In the genomic region with DNA sequence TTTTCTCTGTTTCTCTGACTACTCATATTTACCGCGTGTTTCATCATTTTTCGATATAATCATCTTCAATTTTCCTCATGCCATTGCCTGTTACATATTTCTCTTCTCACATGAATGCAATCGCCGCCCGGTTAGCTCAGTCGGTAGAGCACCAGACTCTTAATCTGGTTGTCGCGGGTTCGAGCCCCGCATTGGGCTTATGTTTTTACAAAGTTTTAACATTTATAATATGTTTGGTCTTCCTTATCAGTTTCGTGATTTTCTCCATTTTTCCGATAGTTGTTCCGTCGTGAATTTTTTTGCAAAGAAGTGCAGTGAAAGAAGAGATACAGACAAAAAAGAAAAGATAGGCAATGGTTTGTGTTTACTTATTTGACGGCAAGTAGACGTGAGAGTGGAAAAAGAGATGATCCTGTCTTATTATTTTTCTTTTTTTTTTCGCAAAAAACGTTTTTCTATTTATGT, we compare ENCODE assay signal across 4 worm cellular contexts.
A peak's percentile ranks its signal among the peaks of the same experiment; 100 is the strongest.
TF ChIP-seq lines count a peak whose summit lies in the region.

No protein-coding gene starts in this region.

TF ChIP-seq in whole organism, L2 larva, 48 proteins besides CTCF, POLR2A, EP300 and RAD21 (continues in another document):
- TF ChIP-seq elt-3 (tag; optimal IDR thresholded peaks at IDR 0.05; lab: Kevin White, UChicago) (no peak), lin-11 (tag; optimal IDR thresholded peaks at IDR 0.05; lab: Kevin White, UChicago) (peak; percentile 36), blmp-1 (tag; optimal IDR thresholded peaks at IDR 0.05; lab: Kevin White, UChicago; ENCODE audit: insufficient read depth) (peak; percentile 17), mab-5 (tag; optimal IDR thresholded peaks at IDR 0.05; lab: Kevin White, UChicago) (peak; percentile 17), mdl-1 (tag; optimal IDR thresholded peaks at IDR 0.05; lab: Kevin White, UChicago) (peak in 1 of 2 experiments; percentile 43), nhr-23 (tag; optimal IDR thresholded peaks at IDR 0.05; lab: Kevin White, UChicago) (no peak), lin-13 (GFP tag; optimal IDR thresholded peaks at IDR 0.05; lab: Kevin White, UChicago) (peak; percentile 62), nhr-21 (tag; optimal IDR thresholded peaks at IDR 0.05; lab: Kevin White, UChicago) (peak; percentile 89), ztf-4 (tag; optimal IDR thresholded peaks at IDR 0.05; lab: Kevin White, UChicago) (peak; percentile 34), dmd-4 (tag; optimal IDR thresholded peaks at IDR 0.05; lab: Kevin White, UChicago) (no peak), lsy-2 (tag; optimal IDR thresholded peaks at IDR 0.05; lab: Kevin White, UChicago) (peak; percentile 7 to 64), skn-1 (tag; optimal IDR thresholded peaks at IDR 0.05; lab: Kevin White, UChicago) (peak; percentile 44), nhr-11 (tag; optimal IDR thresholded peaks at IDR 0.05; lab: Kevin White, UChicago) (no peak), crh-2 (tag; optimal IDR thresholded peaks at IDR 0.05; lab: Kevin White, UChicago) (peak; percentile 94), R02D3.7 (tag; optimal IDR thresholded peaks at IDR 0.05; lab: Kevin White, UChicago) (no peak), nhr-77 (tag; optimal IDR thresholded peaks at IDR 0.05; lab: Kevin White, UChicago) (no peak), nhr-25 (tag; optimal IDR thresholded peaks at IDR 0.05; lab: Kevin White, UChicago) (peak; percentile 73), egl-27 (tag; optimal IDR thresholded peaks at IDR 0.05; lab: Kevin White, UChicago) (peak; percentile 52), ama-1 (optimal IDR thresholded peaks at IDR 0.05; lab: Kevin White, UChicago) (no peak), snpc-4 (tag; optimal IDR thresholded peaks at IDR 0.05; lab: Kevin White, UChicago) (no peak), elt-1 (tag; optimal IDR thresholded peaks at IDR 0.05; lab: Kevin White, UChicago) (no peak), sma-3 (GFP tag; optimal IDR thresholded peaks at IDR 0.05; lab: Kevin White, UChicago) (peak; percentile 92)

TF ChIP-seq in whole organism, L4 larva, 104 proteins besides CTCF, POLR2A, EP300 and RAD21 (continues in another document):
- TF ChIP-seq daf-16 (GFP tag; optimal IDR thresholded peaks at IDR 0.05; lab: Kevin White, UChicago) (peak; percentile 60 to 95), daf-16 (tag; optimal IDR thresholded peaks at IDR 0.05; lab: Kevin White, UChicago) (peak; percentile 96), dpl-1 (GFP tag; optimal IDR thresholded peaks at IDR 0.05; lab: Kevin White, UChicago) (peak; percentile 63), egl-43 (GFP tag; IDR thresholded peaks at IDR 0.05; lab: Robert Waterston, UW) (peak; percentile 92), pqm-1 (tag; optimal IDR thresholded peaks at IDR 0.05; lab: Kevin White, UChicago) (peak; percentile 79), lin-39 (tag; optimal IDR thresholded peaks at IDR 0.05; lab: Kevin White, UChicago) (no peak), lin-29 (GFP tag; IDR thresholded peaks at IDR 0.05; lab: Robert Waterston, UW) (peak; percentile 68; the same call in 1 of the 2 replicates), nhr-42 (GFP tag; IDR thresholded peaks at IDR 0.05; lab: Robert Waterston, UW) (peak; percentile 80; the same call in 1 of the 2 replicates), aha-1 (tag; lab: Kevin White, UChicago) (peak; percentile 87), hmg-1.1 (GFP tag; IDR thresholded peaks at IDR 0.05; lab: Robert Waterston, UW) (peak; percentile 86), set-16 (GFP tag; IDR thresholded peaks at IDR 0.05; lab: Robert Waterston, UW) (no peak), ceh-62 (tag; optimal IDR thresholded peaks at IDR 0.05; lab: Kevin White, UChicago) (no peak), zag-1 (tag; optimal IDR thresholded peaks at IDR 0.05; lab: Kevin White, UChicago) (no peak), nhr-237 (tag; optimal IDR thresholded peaks at IDR 0.05; lab: Kevin White, UChicago) (no peak), D1046.2 (GFP tag; IDR thresholded peaks at IDR 0.05; lab: Robert Waterston, UW) (no peak), dve-1 (tag; optimal IDR thresholded peaks at IDR 0.05; lab: Kevin White, UChicago; ENCODE audit: insufficient read depth) (peak; percentile 98), egl-27 (tag; optimal IDR thresholded peaks at IDR 0.05; lab: Kevin White, UChicago) (no peak), nhr-10 (tag; optimal IDR thresholded peaks at IDR 0.05; lab: Kevin White, UChicago) (peak; percentile 48), cey-2 (tag; optimal IDR thresholded peaks at IDR 0.05; lab: Kevin White, UChicago; ENCODE audit: borderline replicate concordance, insufficient read depth) (peak; percentile 92), snpc-4 (tag; optimal IDR thresholded peaks at IDR 0.05; lab: Kevin White, UChicago) (peak; percentile 2), Y75B8A.6 (GFP tag; IDR thresholded peaks at IDR 0.05; lab: Robert Waterston, UW) (peak; percentile 86; the same call in 1 of the 2 replicates), tra-1 (GFP tag; IDR thresholded peaks at IDR 0.05; lab: Robert Waterston, UW) (peak; percentile 92)

TF ChIP-seq in whole organism, late embryonic, 69 proteins besides CTCF, POLR2A, EP300 and RAD21 (continues in another document):
- peak; percentile 60 for TF ChIP-seq hlh-15 (tag; optimal IDR thresholded peaks at IDR 0.05; lab: Kevin White, UChicago)
- peak; percentile 75 for TF ChIP-seq tbx-2 (tag; optimal IDR thresholded peaks at IDR 0.05; lab: Kevin White, UChicago)
- TF ChIP-seq pat-9 (tag; optimal IDR thresholded peaks at IDR 0.05; lab: Kevin White, UChicago): peak; percentile 54
- peak; percentile 69 for TF ChIP-seq F13H6.1 (tag; optimal IDR thresholded peaks at IDR 0.05; lab: Kevin White, UChicago)
- TF ChIP-seq odd-2 (tag; optimal IDR thresholded peaks at IDR 0.05; lab: Kevin White, UChicago): peak; percentile 34
- no peak for TF ChIP-seq pros-1 (tag; optimal IDR thresholded peaks at IDR 0.05; lab: Kevin White, UChicago)
- peak; percentile 7 for TF ChIP-seq unc-55 (GFP tag; optimal IDR thresholded peaks at IDR 0.05; lab: Kevin White, UChicago)
- TF ChIP-seq hlh-30 (tag; optimal IDR thresholded peaks at IDR 0.05; lab: Kevin White, UChicago; ENCODE audit: insufficient read depth): peak; percentile 54
- no peak for TF ChIP-seq ceh-22 (tag; optimal IDR thresholded peaks at IDR 0.05; lab: Kevin White, UChicago)
- TF ChIP-seq ztf-16 (tag; optimal IDR thresholded peaks at IDR 0.05; lab: Kevin White, UChicago): peak; percentile 77
- peak; percentile 78 for TF ChIP-seq lin-11 (tag; optimal IDR thresholded peaks at IDR 0.05; lab: Kevin White, UChicago)
- TF ChIP-seq ceh-48 (tag; optimal IDR thresholded peaks at IDR 0.05; lab: Kevin White, UChicago): peak; percentile 64
- TF ChIP-seq Y22D7AL.16 (tag; optimal IDR thresholded peaks at IDR 0.05; lab: Kevin White, UChicago): peak; percentile 69
- peak; percentile 83 for TF ChIP-seq che-1 (tag; optimal IDR thresholded peaks at IDR 0.05; lab: Kevin White, UChicago)
- TF ChIP-seq ahr-1 (tag; optimal IDR thresholded peaks at IDR 0.05; lab: Kevin White, UChicago): peak; percentile 49
- peak; percentile 82 for TF ChIP-seq pqm-1 (tag; optimal IDR thresholded peaks at IDR 0.05; lab: Kevin White, UChicago)
- peak; percentile 71 for TF ChIP-seq dmd-4 (tag; optimal IDR thresholded peaks at IDR 0.05; lab: Kevin White, UChicago; ENCODE audit: borderline replicate concordance)
- TF ChIP-seq fkh-10 (GFP tag; optimal IDR thresholded peaks at IDR 0.05; lab: Kevin White, UChicago): no peak
- TF ChIP-seq tbx-7 (tag; optimal IDR thresholded peaks at IDR 0.05; lab: Kevin White, UChicago): peak; percentile 18
- TF ChIP-seq ceh-18 (tag; optimal IDR thresholded peaks at IDR 0.05; lab: Kevin White, UChicago): peak; percentile 76
- no peak for TF ChIP-seq elt-4 (tag; optimal IDR thresholded peaks at IDR 0.05; lab: Kevin White, UChicago)
- peak; percentile 43 for TF ChIP-seq ceh-9 (tag; optimal IDR thresholded peaks at IDR 0.05; lab: Kevin White, UChicago)
- peak; percentile 77 for TF ChIP-seq unc-86 (tag; optimal IDR thresholded peaks at IDR 0.05; lab: Kevin White, UChicago)

TF ChIP-seq in whole organism, mixed stage, embryonic, 35 proteins besides CTCF, POLR2A, EP300 and RAD21 (continues in another document):
- TF ChIP-seq lin-13 (tag; optimal IDR thresholded peaks at IDR 0.05; lab: Kevin White, UChicago) (no peak), mls-2 (tag; optimal IDR thresholded peaks at IDR 0.05; lab: Kevin White, UChicago) (peak; percentile 86), ces-1 (GFP tag; optimal IDR thresholded peaks at IDR 0.05; lab: Kevin White, UChicago) (peak; percentile 63), blmp-1 (tag; optimal IDR thresholded peaks at IDR 0.05; lab: Kevin White, UChicago) (no peak), lin-32 (GFP tag; optimal IDR thresholded peaks at IDR 0.05; lab: Kevin White, UChicago) (peak; percentile 76), snpc-4 (tag; optimal IDR thresholded peaks at IDR 0.05; lab: Kevin White, UChicago) (no peak), unc-39 (tag; optimal IDR thresholded peaks at IDR 0.05; lab: Kevin White, UChicago) (peak; percentile 24), ztf-11 (tag; optimal IDR thresholded peaks at IDR 0.05; lab: Kevin White, UChicago) (peak; percentile 27), nhr-76 (tag; optimal IDR thresholded peaks at IDR 0.05; lab: Kevin White, UChicago) (no peak), ceh-83 (GFP tag; optimal IDR thresholded peaks at IDR 0.05; lab: Kevin White, UChicago) (peak; percentile 91), sptf-1 (tag; optimal IDR thresholded peaks at IDR 0.05; lab: Kevin White, UChicago) (peak; percentile 92), unc-62 (GFP tag; optimal IDR thresholded peaks at IDR 0.05; lab: Kevin White, UChicago) (peak; percentile 39), mep-1 (tag; optimal IDR thresholded peaks at IDR 0.05; lab: Kevin White, UChicago) (peak; percentile 79), zip-8 (tag; optimal IDR thresholded peaks at IDR 0.05; lab: Kevin White, UChicago) (no peak), nhr-2 (tag; optimal IDR thresholded peaks at IDR 0.05; lab: Kevin White, UChicago) (no peak), ceh-39 (tag; optimal IDR thresholded peaks at IDR 0.05; lab: Kevin White, UChicago) (peak; percentile 9), nhr-28 (tag; optimal IDR thresholded peaks at IDR 0.05; lab: Kevin White, UChicago) (peak; percentile 57), M03D4.4 (tag; optimal IDR thresholded peaks at IDR 0.05; lab: Kevin White, UChicago) (peak; percentile 89), bed-3 (GFP tag; optimal IDR thresholded peaks at IDR 0.05; lab: Kevin White, UChicago) (peak; percentile 67), unc-120 (tag; optimal IDR thresholded peaks at IDR 0.05; lab: Kevin White, UChicago; ENCODE audit: poor library complexity, severe bottlenecking) (peak; percentile 97), nhr-12 (tag; optimal IDR thresholded peaks at IDR 0.05; lab: Kevin White, UChicago) (no peak), flh-1 (GFP tag; optimal IDR thresholded peaks at IDR 0.05; lab: Kevin White, UChicago) (peak; percentile 61), mab-5 (tag; optimal IDR thresholded peaks at IDR 0.05; lab: Kevin White, UChicago) (no peak), ham-2 (GFP tag; optimal IDR thresholded peaks at IDR 0.05; lab: Kevin White, UChicago) (peak; percentile 85), tbx-8 (GFP tag; optimal IDR thresholded peaks at IDR 0.05; lab: Kevin White, UChicago) (peak; percentile 40), hlh-1 (tag; optimal IDR thresholded peaks at IDR 0.05; lab: Kevin White, UChicago) (peak; percentile 39), elt-3 (tag; optimal IDR thresholded peaks at IDR 0.05; lab: Kevin White, UChicago) (no peak), ceh-43 (GFP tag; optimal IDR thresholded peaks at IDR 0.05; lab: Kevin White, UChicago) (peak; percentile 67)
